Worm (Caenorhabditis elegans) whole organism, L2 larva: ENCODE measurements around the gene Y43F8B.19.

Experiments used
- C34F6.9 ChIP-seq: fragments of 150-350 bp; optimal IDR thresholded peaks from 2 replicates; lab custom pipeline; 2014; ENCODE audit warnings: missing biosample characterization, missing genetic modification characterization
- R02D3.7 ChIP-seq: fragments of 150-350 bp; optimal IDR thresholded peaks from 2 replicates; lab custom pipeline; 2014; ENCODE audit warnings: missing biosample characterization, missing genetic modification characterization
- Y55F3AM.14 ChIP-seq: fragments of 200-800 bp; sonication (Bioruptor generic); optimal IDR thresholded peaks from 2 replicates; lab custom pipeline; 2018; ENCODE audit warnings: mild to moderate bottlenecking, missing genetic modification characterization, missing compliant biosample characterization
- alr-1 ChIP-seq: fragments of 150-350 bp; optimal IDR thresholded peaks from 2 replicates; lab custom pipeline; 2014; ENCODE audit warnings: missing biosample characterization, missing genetic modification characterization
- ama-1 ChIP-seq: fragments of 150-350 bp; optimal IDR thresholded peaks from 2 replicates; lab custom pipeline; 2018; ENCODE audit warnings: inconsistent platforms
- blmp-1 ChIP-seq: sonication (generic microtip); optimal IDR thresholded peaks from 2 replicates; lab custom pipeline; 2017; ENCODE audit warnings: missing genetic modification characterization, mild to moderate bottlenecking, missing compliant biosample characterization, antibody characterized with exemption, moderate library complexity; ENCODE audit not compliant: insufficient read depth
- ceh-16 ChIP-seq: fragments of 150-350 bp; optimal IDR thresholded peaks from 2 replicates; lab custom pipeline; 2014; ENCODE audit warnings: missing biosample characterization, missing genetic modification characterization
- ceh-82 ChIP-seq: fragments of 150-350 bp; optimal IDR thresholded peaks from 2 replicates; lab custom pipeline; 2014; ENCODE audit warnings: missing biosample characterization, missing genetic modification characterization
- dmd-4 ChIP-seq: sonication (generic microtip); optimal IDR thresholded peaks from 2 replicates; lab custom pipeline; 2017; ENCODE audit warnings: missing biosample characterization, missing genetic modification characterization
- elt-1 ChIP-seq: fragments of 150-350 bp; optimal IDR thresholded peaks from 2 replicates; lab custom pipeline; 2014; ENCODE audit warnings: missing biosample characterization, missing genetic modification characterization
- gmeb-1 ChIP-seq: fragments of 150-350 bp; optimal IDR thresholded peaks from 2 replicates; lab custom pipeline; 2014; ENCODE audit warnings: missing biosample characterization, missing genetic modification characterization
- lin-11 ChIP-seq: fragments of 150-350 bp; sonication (generic microtip); optimal IDR thresholded peaks from 2 replicates; lab custom pipeline; 2014; ENCODE audit warnings: missing biosample characterization, missing genetic modification characterization, inconsistent platforms, mixed read lengths
- lin-13 ChIP-seq: fragments of 150-350 bp; optimal IDR thresholded peaks from 2 replicates; lab custom pipeline; 2014; ENCODE audit warnings: missing biosample characterization, missing genetic modification reagents, missing genetic modification characterization
- mab-5 ChIP-seq: fragments of 150-350 bp; optimal IDR thresholded peaks from 2 replicates; lab custom pipeline; 2014; ENCODE audit warnings: missing biosample characterization, missing genetic modification characterization
- mbf-1 ChIP-seq: sonication (generic microtip); optimal IDR thresholded peaks from 2 replicates; lab custom pipeline; 2017; ENCODE audit warnings: missing biosample characterization, missing genetic modification characterization
- mdl-1 ChIP-seq, 2 experiments: fragments of 150-350 bp in 1 of 2; sonication (generic microtip) in 1 of 2; optimal IDR thresholded peaks; 2 replicates each; lab custom pipeline; 2017; ENCODE audit warnings: missing biosample characterization in 2 of 2, missing genetic modification characterization in 2 of 2
- nhr-10 ChIP-seq: sonication (generic microtip); optimal IDR thresholded peaks from 2 replicates; lab custom pipeline; 2017; ENCODE audit warnings: missing biosample characterization, missing genetic modification characterization
- nhr-12 ChIP-seq: fragments of 150-350 bp; optimal IDR thresholded peaks from 2 replicates; lab custom pipeline; 2014; ENCODE audit warnings: missing biosample characterization, missing genetic modification characterization
- nhr-129 ChIP-seq: fragments of 150-350 bp; optimal IDR thresholded peaks from 2 replicates; lab custom pipeline; 2014; ENCODE audit warnings: missing biosample characterization, missing genetic modification characterization
- nhr-21 ChIP-seq: fragments of 150-350 bp; optimal IDR thresholded peaks from 2 replicates; lab custom pipeline; 2014; ENCODE audit warnings: missing biosample characterization, missing genetic modification characterization
- nhr-23 ChIP-seq: fragments of 150-350 bp; optimal IDR thresholded peaks from 2 replicates; lab custom pipeline; 2014; ENCODE audit warnings: missing biosample characterization, missing genetic modification reagents, missing genetic modification characterization
- nhr-77 ChIP-seq: fragments of 150-350 bp; optimal IDR thresholded peaks from 2 replicates; lab custom pipeline; 2014; ENCODE audit warnings: missing biosample characterization, missing genetic modification characterization
- peb-1 ChIP-seq: fragments of 150-350 bp; optimal IDR thresholded peaks from 2 replicates; lab custom pipeline; 2014; ENCODE audit warnings: missing biosample characterization, missing genetic modification characterization
- sem-4 ChIP-seq: fragments of 150-350 bp; optimal IDR thresholded peaks from 2 replicates; lab custom pipeline; 2014; ENCODE audit warnings: missing biosample characterization, missing genetic modification reagents, missing genetic modification characterization
- skn-1 ChIP-seq: sonication (generic microtip); optimal IDR thresholded peaks from 2 replicates; lab custom pipeline; 2017; ENCODE audit warnings: missing biosample characterization, missing genetic modification characterization
- sma-3 ChIP-seq: sonication (generic microtip); optimal IDR thresholded peaks from 2 replicates; lab custom pipeline; 2016; ENCODE audit warnings: missing genetic modification reagents, missing genetic modification characterization, missing compliant biosample characterization
- sma-9 ChIP-seq, 2 experiments: fragments of 150-350 bp in 1 of 2; sonication (generic microtip) in 1 of 2; optimal IDR thresholded peaks; 2 replicates each; lab custom pipeline; 2014 to 2016; ENCODE audit warnings: missing genetic modification characterization in 2 of 2, mild to moderate bottlenecking in 1 of 2, missing biosample characterization in 1 of 2, missing compliant biosample characterization in 1 of 2, missing genetic modification reagents in 1 of 2, moderate library complexity in 1 of 2
- snpc-4 ChIP-seq: fragments of 150-350 bp; optimal IDR thresholded peaks from 2 replicates; lab custom pipeline; 2014; ENCODE audit warnings: missing biosample characterization, missing genetic modification characterization
- unc-39 ChIP-seq: fragments of 150-350 bp; optimal IDR thresholded peaks from 2 replicates; lab custom pipeline; 2014; ENCODE audit warnings: missing biosample characterization, missing genetic modification characterization
- unc-55 ChIP-seq: fragments of 150-350 bp; sonication (generic microtip); optimal IDR thresholded peaks from 3 replicates; lab custom pipeline; 2014; ENCODE audit warnings: missing biosample characterization, missing genetic modification reagents, missing genetic modification characterization
- unc-62 ChIP-seq: fragments of 150-350 bp; optimal IDR thresholded peaks from 2 replicates; lab custom pipeline; 2014; ENCODE audit warnings: missing biosample characterization, missing genetic modification reagents, missing genetic modification characterization
- zag-1 ChIP-seq: fragments of 150-350 bp; optimal IDR thresholded peaks from 2 replicates; lab custom pipeline; 2014; ENCODE audit warnings: missing biosample characterization, missing genetic modification characterization
- ztf-1 ChIP-seq: fragments of 200-800 bp; sonication (Bioruptor generic); conservative IDR thresholded peaks from 2 replicates; pipeline ENCODE4 v1.3.6; 2022; ENCODE audit warnings: missing genetic modification characterization, missing compliant biosample characterization
- ztf-11 ChIP-seq: sonication (generic microtip); optimal IDR thresholded peaks from 2 replicates; lab custom pipeline; 2017; ENCODE audit warnings: missing biosample characterization, missing genetic modification characterization

The Y43F8B.19 gene

DNA sequence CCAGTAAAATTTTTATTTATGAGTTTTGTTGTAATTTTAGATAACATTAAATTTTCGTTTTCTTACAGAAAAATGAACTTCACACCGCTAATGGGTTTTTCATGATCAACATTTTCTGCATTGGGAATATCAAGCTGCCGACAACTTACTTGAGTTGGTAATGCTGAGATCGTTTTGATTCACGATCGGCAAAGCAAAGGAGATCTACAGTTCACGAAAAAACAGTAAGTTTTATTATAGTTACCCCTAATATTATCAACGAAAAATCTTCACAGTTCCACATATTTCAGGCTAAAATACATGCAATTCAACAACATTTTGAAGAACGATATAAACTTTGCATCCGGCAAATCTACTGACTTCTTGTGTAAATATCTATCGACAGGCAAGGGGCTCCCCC, 29.6 kb downstream of the Y43F8B.19 start, which contains the start of gene Y43F8B.22:
Gene Y43F8B.22, plus strand, starts transcription at position 301 of the 400 bp plus-strand sequence.
- TF ChIP-seq elt-1 (tag; lab: Kevin White, UChicago) (no peak), zag-1 (tag; lab: Kevin White, UChicago) (no peak), nhr-129 (no peak), mab-5 (tag; lab: Kevin White, UChicago) (no peak), sma-9 (GFP tag; optimal IDR thresholded peaks at IDR 0.05; lab: Kevin White, UChicago) (no peak), sma-9 (tag; optimal IDR thresholded peaks at IDR 0.05; lab: Kevin White, UChicago) (no peak), ceh-82 (tag; lab: Kevin White, UChicago) (no peak), ama-1 (lab: Kevin White, UChicago) (no peak), unc-55 (no peak), nhr-12 (tag; lab: Kevin White, UChicago) (no peak), ztf-11 (no peak), mbf-1 (tag; lab: Kevin White, UChicago) (no peak), peb-1 (tag; lab: Kevin White, UChicago) (no peak), lin-11 (tag; lab: Kevin White, UChicago) (no peak), nhr-10 (tag; lab: Kevin White, UChicago) (no peak), unc-62 (no peak), nhr-23 (tag; lab: Kevin White, UChicago) (no peak), alr-1 (tag; lab: Kevin White, UChicago) (no peak), snpc-4 (tag; lab: Kevin White, UChicago) (no peak), blmp-1 (tag; lab: Kevin White, UChicago) (no peak), skn-1 (no peak)

DNA sequence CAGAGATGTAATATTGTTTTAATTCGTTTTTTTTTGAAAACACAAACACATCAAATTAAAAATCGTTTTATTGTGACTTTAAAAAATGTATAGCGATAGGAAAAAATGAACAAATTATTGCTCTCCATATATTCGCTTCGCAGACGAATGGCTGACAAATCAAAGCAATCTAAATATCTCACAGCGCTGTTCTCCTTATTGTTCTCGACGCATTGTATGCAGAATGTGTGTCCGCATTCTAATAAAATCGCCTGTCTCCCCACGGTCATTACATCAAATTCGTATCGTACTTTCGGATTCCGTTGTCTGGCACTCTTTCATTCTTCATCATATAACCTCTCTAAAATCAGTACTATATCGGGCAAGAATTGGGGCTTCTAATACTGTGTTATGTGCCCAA, 34.3 kb downstream of the Y43F8B.19 start, which contains the start of gene Y43F8B.9:
Gene Y43F8B.9, plus strand, starts transcription at position 301 of the 400 bp plus-strand sequence.
- TF ChIP-seq unc-39 (tag; lab: Kevin White, UChicago), result no peak
- TF ChIP-seq elt-1 (tag; lab: Kevin White, UChicago), result no peak

DNA sequence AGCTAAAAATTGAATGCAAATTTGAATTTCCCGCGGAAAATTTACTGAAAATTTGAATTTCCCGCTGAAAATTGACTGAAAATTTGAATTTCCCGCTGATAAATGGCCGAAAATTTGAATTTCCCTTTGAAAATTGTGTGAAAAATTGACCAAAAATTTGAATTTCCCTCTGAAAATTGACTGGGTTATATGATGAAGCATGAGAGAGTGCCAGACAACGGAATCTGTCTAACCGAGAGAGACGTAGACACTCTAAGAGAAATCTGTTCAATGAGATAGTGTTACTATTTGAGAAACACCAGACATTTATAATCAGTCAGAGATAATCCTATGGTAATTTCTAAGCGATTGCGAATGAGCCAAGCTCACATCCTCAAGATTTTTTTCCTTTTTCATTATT, 34.8 kb downstream of the Y43F8B.19 start:
- TF ChIP-seq nhr-12 (tag; lab: Kevin White, UChicago) (no peak), mab-5 (tag; lab: Kevin White, UChicago) (no peak), C34F6.9 (tag; lab: Kevin White, UChicago) (no peak), mbf-1 (tag; lab: Kevin White, UChicago) (no peak), lin-11 (tag; lab: Kevin White, UChicago) (no peak), ceh-82 (tag; lab: Kevin White, UChicago) (no peak), dmd-4 (tag; lab: Kevin White, UChicago) (no peak), mdl-1 (tag; optimal IDR thresholded peaks at IDR 0.05; lab: Kevin White, UChicago) (no peak), ceh-16 (tag; lab: Kevin White, UChicago) (no peak), nhr-21 (tag; lab: Kevin White, UChicago) (no peak), sma-3 (no peak), unc-55 (no peak)

DNA sequence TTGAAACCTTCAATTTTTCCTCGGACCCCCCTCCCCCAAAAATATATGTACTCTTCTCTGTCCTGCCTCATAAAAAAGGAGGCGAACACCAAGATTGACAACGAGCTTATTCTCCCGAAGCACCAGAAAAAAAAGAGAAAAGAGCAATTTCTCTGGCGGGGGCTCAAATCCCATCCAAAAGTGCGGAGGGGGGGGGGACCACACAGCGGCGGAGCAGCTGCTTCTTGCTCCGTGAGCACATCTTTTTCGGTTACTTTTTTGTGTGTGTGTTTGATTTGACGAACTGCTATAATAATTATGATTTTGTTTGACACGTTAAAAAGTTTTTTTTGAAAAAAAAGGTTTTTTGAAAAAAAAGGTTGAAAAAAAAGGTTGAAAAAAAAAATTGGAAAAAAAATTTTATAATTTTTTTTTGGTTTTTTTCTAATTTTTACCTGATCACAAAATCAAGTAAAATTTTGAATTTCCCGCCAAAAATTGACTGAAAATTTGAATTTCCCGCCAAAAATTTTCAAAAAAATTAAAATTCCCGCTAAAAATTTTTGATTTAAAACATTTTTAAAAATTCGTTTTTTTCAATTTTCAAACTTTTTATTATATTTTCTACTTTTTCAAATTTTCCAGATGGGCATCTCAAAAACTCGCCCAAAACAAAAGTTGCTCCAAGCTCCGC, 38.1 kb downstream of the Y43F8B.19 start, which contains the start of gene Y43F8B.10:
Gene Y43F8B.10, plus strand, starts transcription at position 623 of the 673 bp plus-strand sequence.
- TF ChIP-seq dmd-4 (tag; lab: Kevin White, UChicago) (no peak), sem-4 (tag; lab: Kevin White, UChicago) (no peak), nhr-77 (no peak), nhr-129 (no peak), lin-13 (GFP tag; lab: Kevin White, UChicago) (no peak), ztf-1 (GFP tag; lab: Robert Waterston, UW) (no peak), mdl-1 (tag; optimal IDR thresholded peaks at IDR 0.05; lab: Kevin White, UChicago) (no peak), sma-9 (GFP tag; optimal IDR thresholded peaks at IDR 0.05; lab: Kevin White, UChicago) (no peak), sma-9 (tag; optimal IDR thresholded peaks at IDR 0.05; lab: Kevin White, UChicago) (no peak), gmeb-1 (no peak), alr-1 (tag; lab: Kevin White, UChicago) (no peak), mab-5 (tag; lab: Kevin White, UChicago) (no peak), Y55F3AM.14 (GFP tag; lab: Kevin White, UChicago) (no peak), R02D3.7 (tag; lab: Kevin White, UChicago) (no peak)
